Fruit fly (Drosophila melanogaster) whole organism, embryonic: ENCODE measurements around the gene CG4461.

Experiments
- Ada2b ChIP-seq: fragments of 200-800 bp; sonication (Bioruptor generic); IDR thresholded peaks from 2 replicates; pipeline ENCODE4 v1.3.6; 2022; ENCODE audit warnings: missing biosample characterization, missing genetic modification characterization
- B-H1 ChIP-seq: fragments of 200-800 bp; sonication (Bioruptor generic); IDR thresholded peaks from 3 replicates; pipeline ENCODE4 v1.3.6; 2022; ENCODE audit warnings: missing biosample characterization, missing genetic modification characterization
- Bgb ChIP-seq: fragments of 200-800 bp; sonication (Bioruptor generic); IDR thresholded peaks from 2 replicates; pipeline ENCODE4 v1.3.6; 2022; ENCODE audit warnings: missing biosample characterization, missing genetic modification characterization; ENCODE audit not compliant: partially characterized antibody
- Blimp-1 ChIP-seq: fragments of 200-800 bp; sonication (Bioruptor generic); optimal IDR thresholded peaks from 3 replicates; lab custom pipeline; 2018; ENCODE audit warnings: missing biosample characterization, missing genetic modification characterization, mild to moderate bottlenecking, moderate library complexity, missing genetic modification reagents
- CG12071 ChIP-seq: fragments of 200-800 bp; sonication (Bioruptor generic); optimal IDR thresholded peaks from 3 replicates; lab custom pipeline; 2018; ENCODE audit warnings: missing biosample characterization, mild to moderate bottlenecking, missing genetic modification characterization
- CG12299 ChIP-seq: fragments of 200-800 bp; sonication (Bioruptor generic); optimal IDR thresholded peaks from 2 replicates; lab custom pipeline; 2018; ENCODE audit warnings: missing biosample characterization, mild to moderate bottlenecking, missing genetic modification characterization
- CG1233 ChIP-seq: fragments of 200-800 bp; sonication (Bioruptor generic); optimal IDR thresholded peaks from 4 replicates; lab custom pipeline; 2018; ENCODE audit warnings: missing biosample characterization, mild to moderate bottlenecking, missing genetic modification characterization
- CG13296 ChIP-seq: fragments of 200-800 bp; sonication (Bioruptor generic); optimal IDR thresholded peaks from 3 replicates; lab custom pipeline; 2018; ENCODE audit warnings: missing biosample characterization, mild to moderate bottlenecking, missing genetic modification characterization
- CG15601 ChIP-seq: fragments of 200-800 bp; sonication (Bioruptor generic); optimal IDR thresholded peaks from 3 replicates; lab custom pipeline; 2019; ENCODE audit warnings: missing biosample characterization, mild to moderate bottlenecking, missing genetic modification characterization, moderate library complexity
- CG17186 ChIP-seq: fragments of 200-800 bp; sonication (Bioruptor generic); optimal IDR thresholded peaks from 3 replicates; lab custom pipeline; 2017; ENCODE audit warnings: missing biosample characterization, missing genetic modification reagents, missing genetic modification characterization
- CG17385 ChIP-seq: fragments of 200-800 bp; sonication (Bioruptor generic); optimal IDR thresholded peaks from 3 replicates; lab custom pipeline; 2018; ENCODE audit warnings: missing biosample characterization, mild to moderate bottlenecking, missing genetic modification characterization
- CG2678 ChIP-seq: fragments of 200-800 bp; sonication (Bioruptor generic); optimal IDR thresholded peaks from 3 replicates; lab custom pipeline; 2019; ENCODE audit warnings: missing biosample characterization, mild to moderate bottlenecking, missing genetic modification characterization, moderate library complexity
- CG3163 ChIP-seq: fragments of 200-800 bp; sonication (Bioruptor generic); optimal IDR thresholded peaks from 3 replicates; lab custom pipeline; 2016; ENCODE audit warnings: missing biosample characterization, missing genetic modification characterization
- CG34224 ChIP-seq: fragments of 200-800 bp; sonication (Bioruptor generic); IDR thresholded peaks from 3 replicates; pipeline ENCODE4 v1.3.6; 2022; ENCODE audit warnings: missing biosample characterization, missing genetic modification characterization; ENCODE audit not compliant: partially characterized antibody
- CG8924 ChIP-seq: fragments of 200-800 bp; optimal IDR thresholded peaks from 3 replicates; lab custom pipeline; 2019; ENCODE audit warnings: missing biosample characterization, mild to moderate bottlenecking, missing genetic modification characterization, moderate library complexity
- CG8944 ChIP-seq: fragments of 200-800 bp; sonication (Bioruptor generic); optimal IDR thresholded peaks from 3 replicates; lab custom pipeline; 2016; ENCODE audit warnings: missing biosample characterization, missing genetic modification characterization
- Deaf1 ChIP-seq: fragments of 200-800 bp; optimal IDR thresholded peaks from 3 replicates; lab custom pipeline; 2019; ENCODE audit warnings: missing biosample characterization, mild to moderate bottlenecking, missing genetic modification characterization, moderate library complexity
- Dip3 ChIP-seq: fragments of 200-800 bp; sonication (Bioruptor generic); optimal IDR thresholded peaks from 3 replicates; lab custom pipeline; 2016; ENCODE audit warnings: missing biosample characterization, missing genetic modification characterization
- Elba2 ChIP-seq: fragments of 200-800 bp; sonication (Bioruptor generic); optimal IDR thresholded peaks from 3 replicates; lab custom pipeline; 2016; ENCODE audit warnings: missing biosample characterization, missing genetic modification characterization
- Ets97D ChIP-seq: fragments of 200-800 bp; sonication (Bioruptor generic); optimal IDR thresholded peaks from 3 replicates; lab custom pipeline; 2016; ENCODE audit warnings: missing biosample characterization, missing genetic modification characterization
- GATAe ChIP-seq: fragments of 200-800 bp; sonication (Bioruptor generic); conservative IDR thresholded peaks from 2 replicates; pipeline ENCODE4 v1.3.6; 2022; ENCODE audit warnings: missing biosample characterization, missing genetic modification characterization
- Gsc ChIP-seq: fragments of 200-800 bp; sonication (Bioruptor generic); IDR thresholded peaks from 2 replicates; pipeline ENCODE4 v1.3.6; 2022; ENCODE audit warnings: missing biosample characterization, missing genetic modification characterization
- HmgZ ChIP-seq: fragments of 200-800 bp; sonication (Bioruptor generic); optimal IDR thresholded peaks from 2 replicates; lab custom pipeline; 2018; ENCODE audit warnings: missing biosample characterization, mild to moderate bottlenecking, missing genetic modification characterization
- Med ChIP-seq: fragments of 200-800 bp; sonication (Bioruptor generic); peaks from one replicate; lab custom pipeline; 2016; ENCODE audit warnings: missing biosample characterization, missing genetic modification characterization, mild to moderate bottlenecking, inconsistent platforms, moderate library complexity
- Nf-YB ChIP-seq: fragments of 200-800 bp; sonication (Bioruptor generic); optimal IDR thresholded peaks from 3 replicates; lab custom pipeline; 2019; ENCODE audit warnings: missing biosample characterization, mild to moderate bottlenecking, missing genetic modification characterization, moderate library complexity
- Opbp ChIP-seq: fragments of 200-800 bp; sonication (Bioruptor generic); IDR thresholded peaks from 3 replicates; pipeline ENCODE4 v1.3.6; 2022; ENCODE audit warnings: missing biosample characterization, missing genetic modification characterization; ENCODE audit not compliant: partially characterized antibody
- Poxn ChIP-seq: fragments of 200-800 bp; sonication (Bioruptor generic); IDR thresholded peaks from 2 replicates; pipeline ENCODE4 v1.3.6; 2022; ENCODE audit warnings: missing biosample characterization, missing genetic modification characterization
- Trl ChIP-seq, 3 experiments: fragments of >200 bp in 2 of 3; fragments of 200-800 bp in 1 of 3; sonication (Bioruptor generic) in 1 of 3; optimal IDR thresholded peaks; 2 replicates in 1 of 3; 3 replicates in 2 of 3; lab custom pipeline; 2016 to 2017; ENCODE audit warnings: missing biosample characterization in 1 of 3, missing genetic modification characterization in 1 of 3
- YL-1 ChIP-seq: fragments of 200-800 bp; sonication (Bioruptor generic); optimal IDR thresholded peaks from 3 replicates; lab custom pipeline; 2017; ENCODE audit warnings: missing biosample characterization, mild to moderate bottlenecking, missing genetic modification characterization
- cg ChIP-seq: fragments of 200-800 bp; sonication (Bioruptor generic); optimal IDR thresholded peaks from 3 replicates; lab custom pipeline; 2019; ENCODE audit warnings: missing biosample characterization, mild to moderate bottlenecking, missing genetic modification characterization, moderate library complexity
- chm ChIP-seq: fragments of 200-800 bp; sonication (Bioruptor generic); IDR thresholded peaks from 2 replicates; pipeline ENCODE4 v1.3.6; 2022; ENCODE audit warnings: missing biosample characterization, missing genetic modification characterization
- ci ChIP-seq: fragments of 200-800 bp; sonication (Bioruptor generic); IDR thresholded peaks from 3 replicates; pipeline ENCODE4 v1.3.6; 2022; ENCODE audit warnings: missing biosample characterization, missing genetic modification characterization
- crp ChIP-seq, 2 experiments: fragments of 200-800 bp; sonication (Bioruptor generic); optimal IDR thresholded peaks; 2 replicates in 1 of 2; 3 replicates in 1 of 2; lab custom pipeline; 2017; ENCODE audit warnings: missing biosample characterization in 2 of 2, missing genetic modification characterization in 2 of 2, mild to moderate bottlenecking in 1 of 2, moderate library complexity in 1 of 2
- ftz-f1 ChIP-seq: fragments of 200-800 bp; sonication (Bioruptor generic); optimal IDR thresholded peaks from 2 replicates; lab custom pipeline; 2016; ENCODE audit warnings: missing biosample characterization, missing genetic modification characterization
- gfzf ChIP-seq: fragments of 200-800 bp; sonication (Bioruptor generic); optimal IDR thresholded peaks from 2 replicates; lab custom pipeline; 2016; ENCODE audit warnings: missing biosample characterization, mild to moderate bottlenecking, missing genetic modification characterization, moderate library complexity
- kni ChIP-seq: fragments of 200-800 bp; sonication (Bioruptor generic); optimal IDR thresholded peaks from 3 replicates; lab custom pipeline; 2017; ENCODE audit warnings: mild to moderate bottlenecking, missing biosample characterization, missing genetic modification reagents, missing genetic modification characterization
- lbe ChIP-seq: fragments of 200-800 bp; sonication (Bioruptor generic); optimal IDR thresholded peaks from 2 replicates; lab custom pipeline; 2016; ENCODE audit warnings: missing biosample characterization, mild to moderate bottlenecking, missing genetic modification characterization
- nmo ChIP-seq: fragments of 200-800 bp; sonication (Bioruptor generic); optimal IDR thresholded peaks from 2 replicates; lab custom pipeline; 2018; ENCODE audit warnings: missing biosample characterization, mild to moderate bottlenecking, missing genetic modification characterization, moderate library complexity
- psq ChIP-seq: fragments of 200-800 bp; sonication (Bioruptor generic); optimal IDR thresholded peaks from 2 replicates; lab custom pipeline; 2017; ENCODE audit warnings: missing biosample characterization, missing genetic modification characterization
- row ChIP-seq: fragments of 200-800 bp; sonication (Bioruptor generic); IDR thresholded peaks from 3 replicates; pipeline ENCODE4 v1.3.6; 2022; ENCODE audit warnings: missing biosample characterization, missing genetic modification characterization
- salm ChIP-seq: fragments of 200-800 bp; sonication (Bioruptor generic); optimal IDR thresholded peaks from 2 replicates; lab custom pipeline; 2018; ENCODE audit warnings: missing biosample characterization, mild to moderate bottlenecking, missing genetic modification characterization
- slbo ChIP-seq: fragments of 200-800 bp; sonication (Bioruptor generic); IDR thresholded peaks from 2 replicates; pipeline ENCODE4 v1.3.6; 2022; ENCODE audit warnings: missing biosample characterization, missing genetic modification characterization
- sob ChIP-seq: fragments of 200-800 bp; sonication (Bioruptor generic); IDR thresholded peaks from 2 replicates; pipeline ENCODE4 v1.3.6; 2022; ENCODE audit warnings: missing biosample characterization, missing genetic modification characterization
- ssp ChIP-seq: fragments of 200-800 bp; sonication (Bioruptor generic); IDR thresholded peaks from 2 replicates; pipeline ENCODE4 v1.3.6; 2022; ENCODE audit warnings: missing biosample characterization, missing genetic modification characterization
- stc ChIP-seq: fragments of 200-800 bp; sonication (Bioruptor generic); IDR thresholded peaks from 2 replicates; pipeline ENCODE4 v1.3.6; 2022; ENCODE audit warnings: missing biosample characterization, missing genetic modification characterization
- stwl ChIP-seq: fragments of 200-800 bp; sonication (Bioruptor generic); optimal IDR thresholded peaks from 3 replicates; lab custom pipeline; 2018; ENCODE audit warnings: missing biosample characterization, mild to moderate bottlenecking, missing genetic modification characterization, moderate library complexity
- twi ChIP-seq: fragments of 200-800 bp; optimal IDR thresholded peaks from 2 replicates; lab custom pipeline; 2019; ENCODE audit warnings: missing biosample characterization, mild to moderate bottlenecking, missing genetic modification characterization, moderate library complexity
- unc-4 ChIP-seq: fragments of 200-800 bp; sonication (Bioruptor generic); IDR thresholded peaks from 2 replicates; pipeline ENCODE4 v1.3.6; 2022; ENCODE audit warnings: missing biosample characterization, missing genetic modification characterization; ENCODE audit not compliant: partially characterized antibody
- wdn ChIP-seq: fragments of 200-800 bp; sonication (Bioruptor generic); IDR thresholded peaks from 2 replicates; pipeline ENCODE4 v1.3.6; 2022; ENCODE audit warnings: missing biosample characterization, missing genetic modification characterization

Gene CG4461

dm6 chr3L:9358713-9359040 is 16.6 kb upstream of the CG4461 start, which contains the start of the genes UGP and Svip (continued):
- no peak for TF ChIP-seq Blimp-1 (GFP tag; lab: Kevin White, UChicago)
- peak; percentile 3 for TF ChIP-seq Ets97D (GFP tag; lab: Kevin White, UChicago)
- TF ChIP-seq ci (GFP tag; lab: Robert Waterston, UW): 0 out of 3 replicates have a peak, but pooled peaks have one; percentile 26
- TF ChIP-seq Med (GFP tag; lab: Kevin White, UChicago): peak; percentile 84
- peak; percentile 44 for TF ChIP-seq CG8924
- TF ChIP-seq row: peak; percentile 37; the same call in 2 of the 3 replicates
- TF ChIP-seq CG2678: peak; percentile 1
- TF ChIP-seq Deaf1 (tag; lab: Kevin White, UChicago): no peak
- TF ChIP-seq CG17385: peak; percentile 97
- 0 out of 2 replicates have a peak, but pooled peaks have one; percentile 18 for TF ChIP-seq unc-4 (GFP tag; lab: Robert Waterston, UW)
- no peak for TF ChIP-seq wdn
- TF ChIP-seq psq (GFP tag; lab: Kevin White, UChicago): peak; percentile 25
- TF ChIP-seq crp (GFP tag; optimal IDR thresholded peaks at IDR 0.05; lab: Kevin White, UChicago): peak; percentile 77 to 95
- peak; percentile 30; the same call in 1 of the 2 replicates for TF ChIP-seq Ada2b
- TF ChIP-seq CG15601 (tag; lab: Kevin White, UChicago): peak; percentile 29
- TF ChIP-seq salm (tag; lab: Kevin White, UChicago): no peak
- TF ChIP-seq stc (GFP tag; lab: Robert Waterston, UW): peak; percentile 40; the same call in 1 of the 2 replicates
- TF ChIP-seq cg (GFP tag; lab: Kevin White, UChicago): peak; percentile 70
- peak; percentile 24; the same call in 1 of the 2 replicates for TF ChIP-seq slbo (GFP tag; lab: Robert Waterston, UW)

DNA sequence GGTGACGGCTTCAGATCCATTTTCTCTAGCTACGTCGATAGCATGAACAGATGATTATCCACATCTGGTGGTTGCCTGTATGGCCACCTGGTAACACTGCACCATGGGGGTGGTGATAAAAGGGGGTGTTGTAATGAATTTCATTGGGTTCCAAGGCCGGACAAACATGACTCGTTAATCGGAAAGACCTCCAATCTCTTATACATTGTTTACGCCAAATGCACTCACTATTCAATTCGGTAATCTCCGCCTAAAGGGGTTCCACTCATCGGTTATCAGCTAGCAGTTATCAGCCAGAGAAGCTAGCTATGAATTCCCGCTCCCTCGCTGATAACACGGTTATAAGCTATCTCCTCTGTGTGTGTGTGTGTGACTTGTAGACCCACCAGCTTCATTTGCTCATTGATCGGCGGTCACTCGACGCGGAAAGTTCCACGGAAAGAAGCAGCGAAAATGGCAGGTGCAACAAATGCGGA is 15.0 kb upstream of the CG4461 start, which contains the start of gene Pdxk:
TSS of gene Pdxk (plus strand) at position 100 of the 476 bp plus-strand sequence.
- TF ChIP-seq twi (tag; lab: Kevin White, UChicago): peak; percentile 40
- no peak for TF ChIP-seq CG3163 (GFP tag; lab: Kevin White, UChicago)
- TF ChIP-seq Trl (optimal IDR thresholded peaks at IDR 0.05; lab: Kevin White, UChicago): peak in 1 of 2 experiments; percentile 43
- no peak for TF ChIP-seq Trl (GFP tag; optimal IDR thresholded peaks at IDR 0.05; lab: Kevin White, UChicago)
- peak; percentile 44 for TF ChIP-seq kni (GFP tag; lab: Kevin White, UChicago)
- TF ChIP-seq CG1233 (GFP tag; lab: Kevin White, UChicago): peak; percentile 6
- TF ChIP-seq stwl (tag; lab: Kevin White, UChicago): peak; percentile 43
- no peak for TF ChIP-seq CG8944 (GFP tag; lab: Kevin White, UChicago)
- TF ChIP-seq gfzf (GFP tag; lab: Kevin White, UChicago): peak; percentile 63
- peak; percentile 68 for TF ChIP-seq CG17186 (GFP tag; lab: Kevin White, UChicago)
- no peak for TF ChIP-seq Gsc (GFP tag; lab: Robert Waterston, UW)
- TF ChIP-seq GATAe (GFP tag; lab: Robert Waterston, UW): peak; percentile 89
- TF ChIP-seq CG34224 (GFP tag; lab: Robert Waterston, UW): no peak
- TF ChIP-seq CG12071 (GFP tag; lab: Kevin White, UChicago): peak; percentile 22
- peak; percentile 47 for TF ChIP-seq Nf-YB (GFP tag; lab: Kevin White, UChicago)
- TF ChIP-seq HmgZ (tag; lab: Kevin White, UChicago): peak; percentile 53
- no peak for TF ChIP-seq Opbp
- TF ChIP-seq chm (GFP tag; lab: Robert Waterston, UW): 0 out of 2 replicates have a peak, but pooled peaks have one; percentile 11
- TF ChIP-seq CG13296: peak; percentile 70
- TF ChIP-seq ftz-f1 (GFP tag; lab: Kevin White, UChicago): peak; percentile 97
- peak; percentile 5 for TF ChIP-seq lbe
- no peak for TF ChIP-seq Dip3 (GFP tag; lab: Kevin White, UChicago)
- no peak for TF ChIP-seq Elba2 (GFP tag; lab: Kevin White, UChicago)
- TF ChIP-seq B-H1 (GFP tag; lab: Robert Waterston, UW): no peak
- TF ChIP-seq CG12299 (tag; lab: Kevin White, UChicago): peak; percentile 28
- no peak for TF ChIP-seq Poxn (GFP tag; lab: Robert Waterston, UW)
- TF ChIP-seq Bgb (GFP tag; lab: Robert Waterston, UW): no peak
- TF ChIP-seq crp (GFP tag; optimal IDR thresholded peaks at IDR 0.05; lab: Kevin White, UChicago): peak in 1 of 2 experiments; percentile 80
- TF ChIP-seq sob (GFP tag; lab: Robert Waterston, UW): peak; percentile 38; the same call in 1 of the 2 replicates
- TF ChIP-seq ssp (GFP tag; lab: Robert Waterston, UW): no peak
- TF ChIP-seq nmo (GFP tag; lab: Kevin White, UChicago): no peak
- peak; percentile 29 for TF ChIP-seq YL-1 (GFP tag; lab: Kevin White, UChicago)
